Fruit fly (Drosophila melanogaster) whole organism, embryonic: ENCODE results near the gene FBXO11.

Experiments
- Antp ChIP-seq: fragments of 200-800 bp; sonication (Bioruptor generic); optimal IDR thresholded peaks from 3 replicates; lab custom pipeline; 2016; ENCODE audit warnings: missing biosample characterization, missing genetic modification characterization
- Asciz ChIP-seq: fragments of 200-800 bp; sonication (Bioruptor generic); optimal IDR thresholded peaks from 2 replicates; lab custom pipeline; 2017; ENCODE audit warnings: missing biosample characterization, mild to moderate bottlenecking, missing genetic modification characterization, missing genetic modification reagents
- Atf-2 ChIP-seq: fragments of 200-800 bp; sonication (Bioruptor generic); optimal IDR thresholded peaks from 2 replicates; lab custom pipeline; 2016; ENCODE audit warnings: missing biosample characterization, missing genetic modification characterization
- Bgb ChIP-seq: fragments of 200-800 bp; sonication (Bioruptor generic); IDR thresholded peaks from 2 replicates; pipeline ENCODE4 v1.3.6; 2022; ENCODE audit warnings: missing biosample characterization, missing genetic modification characterization; ENCODE audit not compliant: partially characterized antibody
- Bteb2 ChIP-seq: fragments of 200-800 bp; sonication (Bioruptor generic); optimal IDR thresholded peaks from 2 replicates; lab custom pipeline; 2016; ENCODE audit warnings: missing biosample characterization, missing genetic modification characterization
- CG10147 ChIP-seq: fragments of 200-800 bp; sonication (Bioruptor generic); optimal IDR thresholded peaks from 2 replicates; lab custom pipeline; 2019; ENCODE audit warnings: missing biosample characterization, mild to moderate bottlenecking, missing genetic modification characterization, moderate library complexity
- CG10267 ChIP-seq: fragments of 200-800 bp; sonication (Bioruptor generic); optimal IDR thresholded peaks from 2 replicates; lab custom pipeline; 2018; ENCODE audit warnings: missing biosample characterization, mild to moderate bottlenecking, missing genetic modification characterization, moderate library complexity
- CG11456 ChIP-seq: fragments of 200-800 bp; sonication (Bioruptor generic); IDR thresholded peaks from 3 replicates; pipeline ENCODE4 v1.3.6; 2022; ENCODE audit warnings: missing biosample characterization, missing genetic modification characterization
- CG12104 ChIP-seq: fragments of 200-800 bp; sonication (Bioruptor generic); optimal IDR thresholded peaks from 3 replicates; lab custom pipeline; 2016; ENCODE audit warnings: missing biosample characterization, missing genetic modification characterization
- CG12744 ChIP-seq: fragments of 200-800 bp; sonication (Bioruptor generic); optimal IDR thresholded peaks from 2 replicates; lab custom pipeline; 2016; ENCODE audit warnings: missing biosample characterization, missing genetic modification characterization
- CG15073 ChIP-seq: fragments of 200-800 bp; sonication (Bioruptor generic); optimal IDR thresholded peaks from 2 replicates; lab custom pipeline; 2016; ENCODE audit warnings: missing biosample characterization, missing genetic modification characterization
- CG15479 ChIP-seq: fragments of 200-800 bp; sonication (Bioruptor generic); optimal IDR thresholded peaks from 3 replicates; lab custom pipeline; 2019; ENCODE audit warnings: missing biosample characterization, mild to moderate bottlenecking, missing genetic modification characterization, moderate library complexity
- CG15514 ChIP-seq: fragments of 200-800 bp; sonication (Bioruptor generic); optimal IDR thresholded peaks from 3 replicates; lab custom pipeline; 2017; ENCODE audit warnings: missing biosample characterization, missing genetic modification characterization, mild to moderate bottlenecking, moderate library complexity, missing genetic modification reagents
- CG18476 ChIP-seq: fragments of 200-800 bp; sonication (Bioruptor generic); optimal IDR thresholded peaks from 2 replicates; lab custom pipeline; 2016; ENCODE audit warnings: missing biosample characterization, mild to moderate bottlenecking, missing genetic modification characterization
- CG2678 ChIP-seq: fragments of 200-800 bp; sonication (Bioruptor generic); optimal IDR thresholded peaks from 3 replicates; lab custom pipeline; 2019; ENCODE audit warnings: missing biosample characterization, mild to moderate bottlenecking, missing genetic modification characterization, moderate library complexity
- CG2712 ChIP-seq: fragments of 200-800 bp; optimal IDR thresholded peaks from 3 replicates; lab custom pipeline; 2019; ENCODE audit warnings: missing biosample characterization, mild to moderate bottlenecking, missing genetic modification characterization, moderate library complexity
- CG31365 ChIP-seq: fragments of 200-800 bp; sonication (Bioruptor generic); optimal IDR thresholded peaks from 2 replicates; lab custom pipeline; 2018; ENCODE audit warnings: missing biosample characterization, mild to moderate bottlenecking, missing genetic modification characterization
- CG3838 ChIP-seq: fragments of 200-800 bp; sonication (Bioruptor generic); optimal IDR thresholded peaks from 3 replicates; lab custom pipeline; 2016; ENCODE audit warnings: missing biosample characterization, missing genetic modification characterization
- CG4328 ChIP-seq: fragments of 200-800 bp; sonication (Bioruptor generic); optimal IDR thresholded peaks from 3 replicates; lab custom pipeline; 2017; ENCODE audit warnings: missing biosample characterization, missing genetic modification reagents, missing genetic modification characterization
- CG7372 ChIP-seq: fragments of 200-800 bp; sonication (Bioruptor generic); IDR thresholded peaks from 2 replicates; pipeline ENCODE4 v1.3.6; 2022; ENCODE audit warnings: missing biosample characterization, missing genetic modification characterization
- CG8089 ChIP-seq: fragments of 200-800 bp; sonication (Bioruptor generic); optimal IDR thresholded peaks from 3 replicates; lab custom pipeline; 2016; ENCODE audit warnings: missing biosample characterization, missing genetic modification characterization
- CG8281 ChIP-seq: fragments of 200-800 bp; sonication (Bioruptor generic); optimal IDR thresholded peaks from 2 replicates; lab custom pipeline; 2018; ENCODE audit warnings: missing biosample characterization, mild to moderate bottlenecking, missing genetic modification characterization, moderate library complexity
- CTCF ChIP-seq: fragments of 200-800 bp; sonication (Bioruptor generic); optimal IDR thresholded peaks from 2 replicates; lab custom pipeline; 2017; ENCODE audit warnings: missing biosample characterization, mild to moderate bottlenecking, missing genetic modification characterization, moderate library complexity
- Dfd ChIP-seq, 2 experiments: fragments of >200 bp; optimal IDR thresholded peaks; 2 replicates each; lab custom pipeline; 2017; ENCODE audit warnings: missing biosample characterization in 2 of 2, missing genetic modification characterization in 2 of 2
- Dip2 ChIP-seq: fragments of 200-800 bp; sonication (Bioruptor generic); IDR thresholded peaks from 2 replicates; pipeline ENCODE4 v1.3.6; 2022; ENCODE audit warnings: missing biosample characterization, missing genetic modification characterization
- Doc3 ChIP-seq: fragments of 200-800 bp; sonication (Bioruptor generic); IDR thresholded peaks from 3 replicates; pipeline ENCODE4 v1.3.6; 2022; ENCODE audit warnings: missing biosample characterization, missing genetic modification characterization; ENCODE audit not compliant: partially characterized antibody
- E2f1 ChIP-seq: fragments of 200-800 bp; sonication (Bioruptor generic); IDR thresholded peaks from 2 replicates; pipeline ENCODE4 v1.3.6; 2022; ENCODE audit warnings: missing biosample characterization, missing genetic modification characterization
- HmgD ChIP-seq: fragments of 200-800 bp; sonication (Bioruptor generic); optimal IDR thresholded peaks from 3 replicates; lab custom pipeline; 2016; ENCODE audit warnings: missing biosample characterization, missing genetic modification characterization
- Hsf ChIP-seq: fragments of 200-800 bp; sonication (Bioruptor generic); optimal IDR thresholded peaks from 3 replicates; lab custom pipeline; 2016; ENCODE audit warnings: missing biosample characterization, missing genetic modification characterization
- MBD-R2 ChIP-seq: fragments of 200-800 bp; sonication (Bioruptor generic); IDR thresholded peaks from 2 replicates; pipeline ENCODE4 v1.3.6; 2022; ENCODE audit warnings: missing biosample characterization, missing genetic modification characterization
- MTF-1 ChIP-seq: fragments of 200-800 bp; sonication (Bioruptor generic); optimal IDR thresholded peaks from 2 replicates; lab custom pipeline; 2018; ENCODE audit warnings: missing biosample characterization, mild to moderate bottlenecking, missing genetic modification characterization, borderline replicate concordance
- Neu2 ChIP-seq: fragments of 200-800 bp; sonication (Bioruptor generic); optimal IDR thresholded peaks from 3 replicates; lab custom pipeline; 2016; ENCODE audit warnings: missing biosample characterization, missing genetic modification characterization, borderline replicate concordance
- Trl ChIP-seq, 3 experiments: fragments of >200 bp in 2 of 3; fragments of 200-800 bp in 1 of 3; sonication (Bioruptor generic) in 1 of 3; optimal IDR thresholded peaks; 2 replicates in 1 of 3; 3 replicates in 2 of 3; lab custom pipeline; 2016 to 2017; ENCODE audit warnings: missing biosample characterization in 1 of 3, missing genetic modification characterization in 1 of 3
- Usf ChIP-seq: fragments of 200-800 bp; sonication (Bioruptor generic); optimal IDR thresholded peaks from 2 replicates; lab custom pipeline; 2017; ENCODE audit warnings: missing genotype, missing biosample characterization, missing genetic modification characterization
- YL-1 ChIP-seq: fragments of 200-800 bp; sonication (Bioruptor generic); optimal IDR thresholded peaks from 3 replicates; lab custom pipeline; 2017; ENCODE audit warnings: missing biosample characterization, mild to moderate bottlenecking, missing genetic modification characterization
- amos ChIP-seq: fragments of 200-800 bp; sonication (Bioruptor generic); IDR thresholded peaks from 2 replicates; pipeline ENCODE4 v1.3.6; 2022; ENCODE audit warnings: missing biosample characterization, missing genetic modification characterization; ENCODE audit not compliant: partially characterized antibody
- dm ChIP-seq: fragments of 200-800 bp; sonication (Bioruptor generic); optimal IDR thresholded peaks from 3 replicates; lab custom pipeline; 2016; ENCODE audit warnings: missing biosample characterization, missing genetic modification characterization
- dysf ChIP-seq: fragments of 200-800 bp; sonication (Bioruptor generic); IDR thresholded peaks from 3 replicates; pipeline ENCODE4 v1.3.6; 2022; ENCODE audit warnings: missing biosample characterization, missing genetic modification characterization
- exex ChIP-seq: fragments of 200-800 bp; sonication (Bioruptor generic); optimal IDR thresholded peaks from 4 replicates; lab custom pipeline; 2018; ENCODE audit warnings: missing biosample characterization, mild to moderate bottlenecking, missing genetic modification characterization, moderate library complexity
- eyg ChIP-seq: fragments of 200-800 bp; sonication (Bioruptor generic); optimal IDR thresholded peaks from 3 replicates; lab custom pipeline; 2016; ENCODE audit warnings: missing biosample characterization, missing genetic modification characterization
- gt ChIP-seq: fragments of 200-800 bp; sonication (Bioruptor generic); IDR thresholded peaks from 2 replicates; pipeline ENCODE4 v1.3.6; 2022; ENCODE audit warnings: missing biosample characterization, missing genetic modification characterization
- pfk ChIP-seq: fragments of 200-800 bp; sonication (Bioruptor generic); optimal IDR thresholded peaks from 2 replicates; lab custom pipeline; 2018; ENCODE audit warnings: missing biosample characterization, mild to moderate bottlenecking, missing genetic modification characterization, moderate library complexity
- run ChIP-seq: fragments of 200-800 bp; sonication (Bioruptor generic); optimal IDR thresholded peaks from 3 replicates; lab custom pipeline; 2018; ENCODE audit warnings: missing biosample characterization, mild to moderate bottlenecking, missing genetic modification characterization
- shn ChIP-seq: fragments of 200-800 bp; sonication (Bioruptor generic); optimal IDR thresholded peaks from 3 replicates; lab custom pipeline; 2016; ENCODE audit warnings: missing biosample characterization, missing genetic modification characterization
- slou ChIP-seq: fragments of 200-800 bp; sonication (Bioruptor generic); optimal IDR thresholded peaks from 3 replicates; lab custom pipeline; 2016; ENCODE audit warnings: missing biosample characterization, missing genetic modification characterization
- ssp ChIP-seq: fragments of 200-800 bp; sonication (Bioruptor generic); IDR thresholded peaks from 2 replicates; pipeline ENCODE4 v1.3.6; 2022; ENCODE audit warnings: missing biosample characterization, missing genetic modification characterization
- stwl ChIP-seq: fragments of 200-800 bp; sonication (Bioruptor generic); optimal IDR thresholded peaks from 3 replicates; lab custom pipeline; 2018; ENCODE audit warnings: missing biosample characterization, mild to moderate bottlenecking, missing genetic modification characterization, moderate library complexity
- tup ChIP-seq: fragments of 200-800 bp; sonication (Bioruptor generic); optimal IDR thresholded peaks from 2 replicates; lab custom pipeline; 2016; ENCODE audit warnings: missing biosample characterization, mild to moderate bottlenecking, missing genetic modification characterization, moderate library complexity
- vvl ChIP-seq: fragments of 200-800 bp; sonication (Bioruptor generic); IDR thresholded peaks from 2 replicates; pipeline ENCODE4 v1.3.6; 2022; ENCODE audit warnings: missing biosample characterization, missing genetic modification characterization
- zfh2 ChIP-seq: fragments of 200-800 bp; sonication (Bioruptor generic); optimal IDR thresholded peaks from 2 replicates; lab custom pipeline; 2016; ENCODE audit warnings: missing biosample characterization, missing genetic modification characterization

Gene FBXO11

dm6 chr3R:9800644-9801330, 8.4 kb downstream of the FBXO11 start, which contains the start of the genes CG9467 and CG8526 (continued):
- no peak for TF ChIP-seq Trl (optimal IDR thresholded peaks at IDR 0.05; lab: Kevin White, UChicago)
- TF ChIP-seq Trl (GFP tag; optimal IDR thresholded peaks at IDR 0.05; lab: Kevin White, UChicago): peak; percentile 28
- TF ChIP-seq zfh2: peak; percentile 71
- TF ChIP-seq CTCF (GFP tag; lab: Kevin White, UChicago): no peak
- peak; percentile 75 for TF ChIP-seq amos (GFP tag; lab: Robert Waterston, UW)
- peak; percentile 61 for TF ChIP-seq ssp (GFP tag; lab: Robert Waterston, UW)
- no peak for TF ChIP-seq exex (tag; lab: Kevin White, UChicago)
- TF ChIP-seq shn: no peak
- no peak for TF ChIP-seq CG3838 (GFP tag; lab: Kevin White, UChicago)
- no peak for TF ChIP-seq CG31365 (tag; lab: Kevin White, UChicago)
- no peak for TF ChIP-seq Bteb2 (GFP tag; lab: Kevin White, UChicago)
- TF ChIP-seq Dip2 (GFP tag; lab: Robert Waterston, UW): no peak
- peak; percentile 74 for TF ChIP-seq Doc3
- TF ChIP-seq slou (GFP tag; lab: Kevin White, UChicago): peak; percentile 59
- no peak for TF ChIP-seq Atf-2 (GFP tag; lab: Kevin White, UChicago)
- TF ChIP-seq CG12104: peak; percentile 58
- TF ChIP-seq stwl (tag; lab: Kevin White, UChicago): peak; percentile 66
- TF ChIP-seq CG4328 (GFP tag; lab: Kevin White, UChicago): no peak
- TF ChIP-seq dm (GFP tag; lab: Kevin White, UChicago): no peak
- no peak for TF ChIP-seq Dfd (GFP tag; optimal IDR thresholded peaks at IDR 0.05; lab: Kevin White, UChicago)
- TF ChIP-seq CG15073 (GFP tag; lab: Kevin White, UChicago): peak; percentile 54
- TF ChIP-seq YL-1: peak; percentile 74
- TF ChIP-seq MBD-R2 (GFP tag; lab: Robert Waterston, UW): peak; percentile 57
- TF ChIP-seq eyg (GFP tag; lab: Kevin White, UChicago): no peak
- TF ChIP-seq gt: no peak
- TF ChIP-seq CG2678 (tag; lab: Kevin White, UChicago): no peak
- peak; percentile 61 for TF ChIP-seq CG15514
- TF ChIP-seq E2f1 (GFP tag; lab: Robert Waterston, UW): peak; percentile 38; the same call in 1 of the 2 replicates
- peak; percentile 70 for TF ChIP-seq CG10267 (tag; lab: Kevin White, UChicago)
- no peak for TF ChIP-seq CG8089
- TF ChIP-seq Neu2: no peak
- peak; percentile 51; the same call in 1 of the 2 replicates for TF ChIP-seq Bgb (GFP tag; lab: Robert Waterston, UW)
- TF ChIP-seq dysf (GFP tag; lab: Robert Waterston, UW): peak; percentile 61; the same call in 1 of the 3 replicates
- peak; percentile 78 for TF ChIP-seq CG10147
- TF ChIP-seq CG7372 (GFP tag; lab: Robert Waterston, UW): peak; percentile 49
- no peak for TF ChIP-seq CG8281 (tag; lab: Kevin White, UChicago)
- TF ChIP-seq pfk (GFP tag; lab: Kevin White, UChicago): no peak
- TF ChIP-seq CG18476 (GFP tag; lab: Kevin White, UChicago): peak; percentile 25
- TF ChIP-seq Hsf (GFP tag; lab: Kevin White, UChicago): peak; percentile 60
- no peak for TF ChIP-seq Asciz
- peak; percentile 13 for TF ChIP-seq tup (GFP tag; lab: Kevin White, UChicago)
- TF ChIP-seq CG2712 (tag; lab: Kevin White, UChicago): peak; percentile 80
- TF ChIP-seq MTF-1 (GFP tag; lab: Kevin White, UChicago): no peak
- TF ChIP-seq HmgD: no peak
- peak; percentile 65; the same call in 1 of the 2 replicates for TF ChIP-seq vvl (GFP tag; lab: Robert Waterston, UW)
- no peak for TF ChIP-seq CG12744 (GFP tag; lab: Kevin White, UChicago)
- 0 out of 3 replicates have a peak, but pooled peaks have one; percentile 39 for TF ChIP-seq CG11456 (GFP tag; lab: Robert Waterston, UW)
- TF ChIP-seq Antp (GFP tag; lab: Kevin White, UChicago): no peak
- no peak for TF ChIP-seq CG15479
- no peak for TF ChIP-seq run (tag; lab: Kevin White, UChicago)
- peak; percentile 49 for TF ChIP-seq Usf (GFP tag; lab: Kevin White, UChicago)
